Worm (Caenorhabditis elegans): Measurements from ENCODE around the gene T12D8.10.

ce11 chrIII:13686309-13686708 lies 44.2 kb upstream of the T12D8.10 start, which contains the start of gene dyf-2:
- no peak for TF ChIP-seq mxl-2 (GFP tag; conservative IDR thresholded peaks at IDR 0.05)
- TF ChIP-seq nhr-11 (tag; optimal IDR thresholded peaks at IDR 0.05): no peak

Data from whole organism, L4 larva.